Fruit fly (Drosophila melanogaster) whole organism, wandering third instar larva: ENCODE data around the gene CG2147.

Experiments used
- Abd-B ChIP-seq: fragments of >200 bp; optimal IDR thresholded peaks from 2 replicates; lab custom pipeline; 2017; ENCODE audit warnings: missing biosample characterization, missing genetic modification characterization
- CG32264 ChIP-seq: fragments of 200-800 bp; sonication (Bioruptor generic); optimal IDR thresholded peaks from 2 replicates; lab custom pipeline; 2016; ENCODE audit warnings: missing biosample characterization, missing genetic modification characterization
- CrebA ChIP-seq: fragments of 200-800 bp; sonication (Bioruptor generic); optimal IDR thresholded peaks from 2 replicates; lab custom pipeline; 2016; ENCODE audit warnings: missing biosample characterization, mild to moderate bottlenecking, missing genetic modification characterization, borderline replicate concordance
- Dfd ChIP-seq: fragments of >200 bp; optimal IDR thresholded peaks from 2 replicates; lab custom pipeline; 2017; ENCODE audit warnings: missing biosample characterization, missing genetic modification characterization
- Dif ChIP-seq: fragments of 200-275, 200-300 bp; sonication (Bioruptor generic); optimal IDR thresholded peaks from 2 replicates; lab custom pipeline; 2018; ENCODE audit warnings: missing biosample characterization, missing genetic modification characterization; ENCODE audit not compliant: partially characterized antibody
- GATAd ChIP-seq: sonication (Bioruptor generic); optimal IDR thresholded peaks from 2 replicates; lab custom pipeline; 2016; ENCODE audit warnings: missing biosample characterization, missing genetic modification characterization
- HLH106 ChIP-seq: fragments of 200-800 bp; optimal IDR thresholded peaks from 3 replicates; lab custom pipeline; 2019; ENCODE audit warnings: missing biosample characterization, mild to moderate bottlenecking, missing genetic modification characterization, moderate library complexity
- Hnf4 ChIP-seq: fragments of 200-800 bp; sonication (Bioruptor generic); optimal IDR thresholded peaks from 2 replicates; lab custom pipeline; 2016; ENCODE audit warnings: missing biosample characterization, mild to moderate bottlenecking, missing genetic modification characterization
- Hr78 ChIP-seq: fragments of >200 bp; optimal IDR thresholded peaks from 2 replicates; lab custom pipeline; 2017; ENCODE audit warnings: missing biosample characterization, missing genetic modification characterization
- Hr83 ChIP-seq: fragments of 200-300 bp; sonication (Bioruptor generic); optimal IDR thresholded peaks from 2 replicates; lab custom pipeline; 2016; ENCODE audit warnings: missing biosample characterization, mild to moderate bottlenecking, missing genetic modification characterization, moderate library complexity; ENCODE audit not compliant: poor library complexity, severe bottlenecking
- Jra ChIP-seq: sonication (Bioruptor generic); optimal IDR thresholded peaks from 2 replicates; lab custom pipeline; 2016; ENCODE audit warnings: missing biosample characterization, missing genetic modification characterization
- Mio ChIP-seq: sonication (Bioruptor generic); optimal IDR thresholded peaks from 2 replicates; lab custom pipeline; 2016; ENCODE audit warnings: missing biosample characterization, missing genetic modification characterization
- Myc ChIP-seq: fragments of >200 bp; optimal IDR thresholded peaks from 2 replicates; lab custom pipeline; 2017
- N ChIP-seq: fragments of >200 bp; optimal IDR thresholded peaks from 2 replicates; lab custom pipeline; 2018; ENCODE audit warnings: missing biosample characterization, missing external identifiers, missing genetic modification characterization
- OdsH ChIP-seq: fragments of 200-800 bp; sonication (Bioruptor generic); optimal IDR thresholded peaks from 2 replicates; lab custom pipeline; 2016; ENCODE audit warnings: missing biosample characterization, mild to moderate bottlenecking, missing genetic modification characterization
- Rel ChIP-seq, 2 experiments: fragments of 200-800 bp; sonication (Bioruptor generic) in 1 of 2; optimal IDR thresholded peaks; 2 replicates in 1 of 2; 3 replicates in 1 of 2; lab custom pipeline; 2016 to 2019; ENCODE audit warnings: mild to moderate bottlenecking in 2 of 2, missing biosample characterization in 2 of 2, missing genetic modification characterization in 2 of 2, moderate library complexity in 1 of 2
- Sp1 ChIP-seq: fragments of 200-800 bp; sonication (Bioruptor generic); optimal IDR thresholded peaks from 3 replicates; lab custom pipeline; 2019; ENCODE audit warnings: missing biosample characterization, mild to moderate bottlenecking, missing genetic modification characterization, moderate library complexity
- Vsx2 ChIP-seq: fragments of 200-300, 225-300 bp; sonication (Bioruptor generic); optimal IDR thresholded peaks from 2 replicates; lab custom pipeline; 2018; ENCODE audit warnings: missing biosample characterization, missing genetic modification characterization; ENCODE audit not compliant: partially characterized antibody
- br ChIP-seq: fragments of 200-800 bp; sonication (Bioruptor generic); optimal IDR thresholded peaks from 2 replicates; lab custom pipeline; 2016; ENCODE audit warnings: missing biosample characterization, missing genetic modification characterization
- brk ChIP-seq: fragments of 200-800 bp; sonication (Bioruptor generic); optimal IDR thresholded peaks from 2 replicates; lab custom pipeline; 2016; ENCODE audit warnings: missing biosample characterization, mild to moderate bottlenecking, missing genetic modification characterization
- dl ChIP-seq, 2 experiments: fragments of 175-275, 200-275 bp in 1 of 2; fragments of 200-275 bp in 1 of 2; sonication (Bioruptor generic); optimal IDR thresholded peaks; lab custom pipeline; 2018; ENCODE audit warnings: mild to moderate bottlenecking in 2 of 2, missing biosample characterization in 2 of 2, missing genetic modification characterization in 2 of 2, moderate library complexity in 2 of 2; ENCODE audit not compliant: partially characterized antibody in 2 of 2, insufficient read depth in 1 of 2
- dsf ChIP-seq: sonication (Bioruptor generic); optimal IDR thresholded peaks from 2 replicates; lab custom pipeline; 2016; ENCODE audit warnings: missing biosample characterization, missing genetic modification characterization, borderline replicate concordance
- ey ChIP-seq: fragments of 200-800 bp; sonication (Bioruptor generic); optimal IDR thresholded peaks from 2 replicates; lab custom pipeline; 2016; ENCODE audit warnings: missing biosample characterization, missing genetic modification characterization
- foxo ChIP-seq, 2 experiments: fragments of 200-800 bp; sonication (Bioruptor generic); optimal IDR thresholded peaks; 2 replicates in 1 of 2; 3 replicates in 1 of 2; lab custom pipeline; 2016 to 2017; ENCODE audit warnings: missing biosample characterization in 2 of 2, missing genetic modification characterization in 2 of 2
- fru ChIP-seq: fragments of 200-800 bp; sonication (Bioruptor generic); optimal IDR thresholded peaks from 3 replicates; lab custom pipeline; 2016; ENCODE audit warnings: missing biosample characterization, mild to moderate bottlenecking, missing genetic modification characterization
- h ChIP-seq: fragments of 200-800 bp; sonication (Bioruptor generic); optimal IDR thresholded peaks from 3 replicates; lab custom pipeline; 2016; ENCODE audit warnings: missing biosample characterization, mild to moderate bottlenecking, missing genetic modification characterization
- jim ChIP-seq: fragments of 175-275, 200-325 bp; sonication (Bioruptor generic); optimal IDR thresholded peaks from 2 replicates; lab custom pipeline; 2016; ENCODE audit warnings: missing biosample characterization, mild to moderate bottlenecking, missing genetic modification characterization
- lola ChIP-seq: fragments of >200 bp; optimal IDR thresholded peaks from 2 replicates; lab custom pipeline; 2017; ENCODE audit warnings: missing biosample characterization, missing genetic modification characterization
- pan ChIP-seq: fragments of >200 bp; optimal IDR thresholded peaks from 2 replicates; lab custom pipeline; 2017
- psq ChIP-seq: fragments of 200-800 bp; sonication (Bioruptor generic); optimal IDR thresholded peaks from 3 replicates; lab custom pipeline; 2017; ENCODE audit warnings: missing biosample characterization, mild to moderate bottlenecking, missing genetic modification characterization, moderate library complexity
- rgr ChIP-seq: fragments of 200-800 bp; sonication (Bioruptor generic); optimal IDR thresholded peaks from 3 replicates; lab custom pipeline; 2016; ENCODE audit warnings: missing biosample characterization, mild to moderate bottlenecking, missing genetic modification characterization
- sage ChIP-seq: fragments of 200-800 bp; sonication (Bioruptor generic); optimal IDR thresholded peaks from 2 replicates; lab custom pipeline; 2016; ENCODE audit warnings: missing biosample characterization, mild to moderate bottlenecking, missing genetic modification characterization
- sv ChIP-seq: fragments of 200-800 bp; sonication (Bioruptor generic); optimal IDR thresholded peaks from 3 replicates; lab custom pipeline; 2016; ENCODE audit warnings: missing biosample characterization, missing genetic modification characterization
- tai ChIP-seq: sonication (Bioruptor generic); optimal IDR thresholded peaks from 2 replicates; lab custom pipeline; 2016; ENCODE audit warnings: missing biosample characterization, missing genetic modification characterization
- usp ChIP-seq: fragments of >200 bp; optimal IDR thresholded peaks from 2 replicates; lab custom pipeline; 2017; ENCODE audit warnings: missing biosample characterization, missing genetic modification characterization
- woc ChIP-seq: sonication (Bioruptor generic); optimal IDR thresholded peaks from 2 replicates; lab custom pipeline; 2016; ENCODE audit warnings: missing biosample characterization, mild to moderate bottlenecking, missing genetic modification characterization

Gene CG2147

dm6 chrX:8243251-8243650 lies 2.8 kb downstream of the CG2147 start:
- peak; percentile 96 for TF ChIP-seq psq (GFP tag; lab: Kevin White, UChicago)
- no peak for TF ChIP-seq br (GFP tag; lab: Kevin White, UChicago)

dm6 chrX:8243966-8244895 lies 3.7 kb downstream of the CG2147 start, which contains the start of gene sni:
Gene sni, minus strand, starts transcription at chrX:8244016.
- TF ChIP-seq CG32264 (GFP tag; lab: Kevin White, UChicago) (peak; percentile 1), woc (GFP tag; lab: Kevin White, UChicago) (peak; percentile 54), N (no peak), sage (GFP tag; lab: Kevin White, UChicago) (no peak), Vsx2 (GFP tag; lab: Kevin White, UChicago) (no peak), OdsH (GFP tag; lab: Kevin White, UChicago) (peak; percentile 62), ey (GFP tag; lab: Kevin White, UChicago) (peak; percentile 56), dsf (GFP tag; lab: Kevin White, UChicago) (no peak), Sp1 (peak; percentile 60), fru (GFP tag; lab: Kevin White, UChicago) (peak; percentile 69), foxo (GFP tag; optimal IDR thresholded peaks at IDR 0.05; lab: Kevin White, UChicago) (peak in 1 of 2 experiments; percentile 61), HLH106 (tag; lab: Kevin White, UChicago) (peak; percentile 57), h (GFP tag; lab: Kevin White, UChicago) (peak; percentile 68), rgr (GFP tag; lab: Kevin White, UChicago) (peak; percentile 65), Rel (GFP tag; optimal IDR thresholded peaks at IDR 0.05; lab: Kevin White, UChicago) (no peak), Rel (tag; optimal IDR thresholded peaks at IDR 0.05; lab: Kevin White, UChicago) (no peak)

DNA sequence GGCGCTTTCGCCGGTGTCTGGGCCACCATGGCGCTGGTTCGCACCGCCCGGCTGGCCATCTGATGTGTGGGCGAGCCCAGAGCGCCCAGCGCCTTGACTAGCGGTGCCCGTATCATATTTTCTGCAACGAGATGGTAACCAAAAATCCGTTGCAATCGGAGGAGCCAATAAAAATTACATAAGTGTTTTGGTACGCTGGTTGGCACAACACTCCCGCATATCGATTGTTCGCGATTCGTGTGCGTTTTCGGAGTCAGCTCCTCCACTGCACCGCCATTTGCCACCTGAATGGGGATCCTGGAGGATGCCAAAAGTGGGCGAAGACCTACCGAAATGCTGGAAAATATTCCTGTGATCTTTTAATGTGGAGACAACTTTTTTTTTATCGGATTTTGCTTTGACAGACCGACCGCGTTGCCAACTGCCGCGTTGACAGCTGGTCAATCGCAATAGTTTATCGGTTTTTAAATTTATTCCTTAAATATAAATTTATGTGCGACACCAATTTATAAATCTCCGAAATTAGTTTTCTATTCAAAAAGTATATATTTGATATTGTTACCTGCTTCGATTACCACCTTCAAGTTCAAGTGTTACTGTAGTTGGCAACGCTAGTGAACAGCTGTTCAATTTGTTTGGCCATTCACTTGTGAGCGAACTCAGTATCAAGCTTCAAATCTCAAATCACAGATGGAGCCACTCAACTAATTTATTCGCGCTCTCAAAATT lies 10.9 kb downstream of the CG2147 start, which contains the start of gene ND-75:
ND-75 (minus strand) TSS at position 420 of the 729 bp plus-strand sequence.
- TF ChIP-seq dl (GFP tag; optimal IDR thresholded peaks at IDR 0.05; lab: Kevin White, UChicago; ENCODE audit: insufficient read depth in 1 of 2, partially characterized antibody in 2 of 2): no peak
- TF ChIP-seq Myc: peak; percentile 82

- TF ChIP-seq tai (GFP tag; lab: Kevin White, UChicago) (no peak), Sp1 (peak; percentile 85), Dif (no peak), brk (no peak), foxo (GFP tag; optimal IDR thresholded peaks at IDR 0.05; lab: Kevin White, UChicago) (peak in 1 of 2 experiments; percentile 84), jim (no peak), Abd-B (GFP tag; lab: Kevin White, UChicago) (no peak), h (GFP tag; lab: Kevin White, UChicago) (peak; percentile 87), sv (GFP tag; lab: Kevin White, UChicago) (no peak), Hr78 (GFP tag; lab: Kevin White, UChicago) (no peak), dsf (GFP tag; lab: Kevin White, UChicago) (no peak), CG32264 (GFP tag; lab: Kevin White, UChicago) (peak; percentile 33), Dfd (GFP tag; lab: Kevin White, UChicago) (no peak), GATAd (GFP tag; lab: Kevin White, UChicago) (no peak), OdsH (GFP tag; lab: Kevin White, UChicago) (peak; percentile 83), CrebA (GFP tag; lab: Kevin White, UChicago) (no peak), usp (GFP tag; lab: Kevin White, UChicago) (no peak), woc (GFP tag; lab: Kevin White, UChicago) (peak; percentile 83), fru (GFP tag; lab: Kevin White, UChicago) (peak; percentile 88), Myc (no peak), rgr (GFP tag; lab: Kevin White, UChicago) (peak; percentile 67), sage (GFP tag; lab: Kevin White, UChicago) (peak; percentile 63), pan (lab: Kevin White, UChicago) (no peak), Rel (GFP tag; optimal IDR thresholded peaks at IDR 0.05; lab: Kevin White, UChicago) (no peak), Rel (tag; optimal IDR thresholded peaks at IDR 0.05; lab: Kevin White, UChicago) (peak; percentile 88), Hr83 (GFP tag; lab: Kevin White, UChicago) (no peak), Hnf4 (GFP tag; lab: Kevin White, UChicago) (no peak), lola (no peak), Mio (GFP tag; lab: Kevin White, UChicago) (no peak), N (no peak), Jra (GFP tag; lab: Kevin White, UChicago) (peak; percentile 40), br (GFP tag; lab: Kevin White, UChicago) (peak; percentile 85), HLH106 (tag; lab: Kevin White, UChicago) (peak; percentile 86), ey (GFP tag; lab: Kevin White, UChicago) (peak; percentile 82), dl (GFP tag; optimal IDR thresholded peaks at IDR 0.05; lab: Kevin White, UChicago; ENCODE audit: insufficient read depth in 1 of 2, partially characterized antibody in 2 of 2) (no peak)
Observed at dm6 chrX:8252284-8252886, 11.9 kb downstream of the CG2147 start, which contains the start of gene CG1632. Gene CG1632, plus strand, starts transcription at chrX:8252670.
